Fruit fly (Drosophila melanogaster) whole organism: ENCODE results near the gene Spn.

Experiments
- CG8478 ChIP-seq: fragments of >200 bp; optimal IDR thresholded peaks from 2 replicates; lab custom pipeline; 2018; ENCODE audit warnings: inconsistent platforms
- Dll ChIP-seq: fragments of >200 bp; optimal IDR thresholded peaks from 2 replicates; lab custom pipeline; 2017
- EcR ChIP-seq, 2 experiments: fragments of >200 bp; optimal IDR thresholded peaks; 2 replicates each; lab custom pipeline; 2017; ENCODE audit warnings: missing biosample characterization in 2 of 2, missing genetic modification characterization in 2 of 2, missing genetic modification reagents in 2 of 2
- pan ChIP-seq: fragments of >200 bp; optimal IDR thresholded peaks from 2 replicates; lab custom pipeline; 2017
- psq ChIP-seq: fragments of >200 bp; optimal IDR thresholded peaks from 2 replicates; lab custom pipeline; 2017
- usp ChIP-seq: fragments of >200 bp; optimal IDR thresholded peaks from 2 replicates; lab custom pipeline; 2017; ENCODE audit warnings: missing biosample characterization, missing genetic modification characterization, mixed read lengths

- TF ChIP-seq psq (no peak), usp (GFP tag; lab: Kevin White, UChicago) (no peak), Dll (lab: Kevin White, UChicago) (no peak), EcR (GFP tag; optimal IDR thresholded peaks at IDR 0.05; lab: Kevin White, UChicago) (no peak), pan (lab: Kevin White, UChicago) (no peak), CG8478 (lab: Kevin White, UChicago) (no peak)
Observed at dm6 chr3L:2541361-2541760, 12.7 kb downstream of the Spn start.
